Fruit fly (Drosophila melanogaster): ENCODE measurements around the gene CG14086.

Gene CG14086

DNA sequence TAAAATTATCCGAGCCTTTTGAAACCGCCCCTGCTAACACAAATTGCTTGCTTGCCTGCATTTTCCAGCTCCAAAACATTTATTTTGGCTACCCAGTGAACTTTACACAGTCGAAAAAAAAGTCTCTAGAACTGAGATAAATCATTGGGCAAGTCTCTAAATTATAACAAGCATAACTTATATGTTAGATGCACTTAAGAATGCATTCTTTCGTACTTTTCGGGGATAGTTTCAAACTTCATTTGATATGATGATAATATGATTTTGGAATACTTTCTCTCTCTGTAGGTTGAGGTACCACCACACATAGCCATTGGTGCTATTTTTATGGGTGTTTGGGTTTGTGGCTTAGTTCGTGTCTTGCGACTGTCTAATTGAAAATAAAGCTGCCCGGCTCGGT is 39.3 kb downstream of the CG14086 start (continued):
- no peak for TF ChIP-seq CG13287 (GFP tag; IDR thresholded peaks at IDR 0.05; ENCODE audit: partially characterized antibody)
- TF ChIP-seq CG3995 (GFP tag; optimal IDR thresholded peaks at IDR 0.05), result no peak
- TF ChIP-seq CG6689 (GFP tag; IDR thresholded peaks at IDR 0.05), result peak; percentile 40; the same call in 1 of the 2 replicates
- TF ChIP-seq Blimp-1 (GFP tag; optimal IDR thresholded peaks at IDR 0.05), result peak; percentile 63
- no peak for TF ChIP-seq gce (GFP tag; IDR thresholded peaks at IDR 0.05)
- no peak for TF ChIP-seq CG12744 (GFP tag; optimal IDR thresholded peaks at IDR 0.05)
- TF ChIP-seq CG13775 (GFP tag; optimal IDR thresholded peaks at IDR 0.05), result no peak
- TF ChIP-seq Asciz (GFP tag; optimal IDR thresholded peaks at IDR 0.05), result no peak
- no peak for TF ChIP-seq lola (GFP tag; optimal IDR thresholded peaks at IDR 0.05)
- TF ChIP-seq aop (GFP tag; IDR thresholded peaks at IDR 0.05), result no peak
- TF ChIP-seq E2f1 (GFP tag; IDR thresholded peaks at IDR 0.05), result 0 out of 2 replicates have a peak, but pooled peaks have one; percentile 25
- TF ChIP-seq Opbp (GFP tag; IDR thresholded peaks at IDR 0.05; ENCODE audit: partially characterized antibody), result no peak
- 0 out of 3 replicates have a peak, but pooled peaks have one; percentile 25 for TF ChIP-seq tgo (GFP tag; IDR thresholded peaks at IDR 0.05)
- TF ChIP-seq CG12942 (GFP tag; optimal IDR thresholded peaks at IDR 0.05), result no peak
- no peak for TF ChIP-seq unpg (GFP tag; optimal IDR thresholded peaks at IDR 0.05)
- TF ChIP-seq abd-A (tag; optimal IDR thresholded peaks at IDR 0.05), result no peak
- no peak for TF ChIP-seq Nf-YA (GFP tag; IDR thresholded peaks at IDR 0.05)
- TF ChIP-seq amos (GFP tag; IDR thresholded peaks at IDR 0.05; ENCODE audit: partially characterized antibody), result no peak
- TF ChIP-seq GATAe (GFP tag; conservative IDR thresholded peaks at IDR 0.05), result no peak
- no peak for TF ChIP-seq CG4360 (GFP tag; IDR thresholded peaks at IDR 0.05)
- TF ChIP-seq ase (GFP tag; IDR thresholded peaks at IDR 0.05), result peak; percentile 19; the same call in 1 of the 3 replicates
- no peak for TF ChIP-seq Gsc (GFP tag; IDR thresholded peaks at IDR 0.05)
- TF ChIP-seq Ravus (GFP tag; IDR thresholded peaks at IDR 0.05), result no peak
- TF ChIP-seq dan (GFP tag; IDR thresholded peaks at IDR 0.05), result no peak
- no peak for TF ChIP-seq odd (GFP tag; optimal IDR thresholded peaks at IDR 0.05)
- no peak for TF ChIP-seq HLH54F (GFP tag; optimal IDR thresholded peaks at IDR 0.05)
- TF ChIP-seq NFAT (GFP tag; IDR thresholded peaks at IDR 0.05), result no peak
- no peak for TF ChIP-seq CG3065 (GFP tag; optimal IDR thresholded peaks at IDR 0.05)
- no peak for TF ChIP-seq fd102C (GFP tag; optimal IDR thresholded peaks at IDR 0.05)
- no peak for TF ChIP-seq NfI (GFP tag; optimal IDR thresholded peaks at IDR 0.05)
- no peak for TF ChIP-seq Nf-YC (tag; optimal IDR thresholded peaks at IDR 0.05)
- TF ChIP-seq CG4328 (GFP tag; optimal IDR thresholded peaks at IDR 0.05), result no peak
- no peak for TF ChIP-seq hth (optimal IDR thresholded peaks at IDR 0.05)
- no peak for TF ChIP-seq Hr51 (GFP tag; optimal IDR thresholded peaks at IDR 0.05)
- no peak for TF ChIP-seq Neu2 (GFP tag; optimal IDR thresholded peaks at IDR 0.05; ENCODE audit: borderline replicate concordance)
- no peak for TF ChIP-seq Awh (GFP tag; IDR thresholded peaks at IDR 0.05)
- TF ChIP-seq Ssrp (tag; optimal IDR thresholded peaks at IDR 0.05), result no peak
- no peak for TF ChIP-seq Mes4 (GFP tag; optimal IDR thresholded peaks at IDR 0.05)
- TF ChIP-seq bab2 (GFP tag; optimal IDR thresholded peaks at IDR 0.05), result no peak
- TF ChIP-seq CG18011 (GFP tag; optimal IDR thresholded peaks at IDR 0.05), result no peak
- no peak for TF ChIP-seq CG14965 (GFP tag; optimal IDR thresholded peaks at IDR 0.05; ENCODE audit: borderline replicate concordance)
- TF ChIP-seq TFAM (GFP tag; optimal IDR thresholded peaks at IDR 0.05), result no peak
- TF ChIP-seq wor (GFP tag; IDR thresholded peaks at IDR 0.05), result no peak
- TF ChIP-seq vfl (GFP tag; optimal IDR thresholded peaks at IDR 0.05), result no peak
- peak; percentile 54 for TF ChIP-seq Ets65A (GFP tag)
- TF ChIP-seq CG2889 (GFP tag; IDR thresholded peaks at IDR 0.05), result no peak
- TF ChIP-seq HLHmδ (GFP tag; optimal IDR thresholded peaks at IDR 0.05), result no peak
- no peak for TF ChIP-seq Fer2 (tag; optimal IDR thresholded peaks at IDR 0.05)
- no peak for TF ChIP-seq CG17385 (GFP tag; optimal IDR thresholded peaks at IDR 0.05)
- peak; percentile 12; the same call in 1 of the 2 replicates for TF ChIP-seq Ptx1 (GFP tag; IDR thresholded peaks at IDR 0.05)
- TF ChIP-seq CG8281 (tag; optimal IDR thresholded peaks at IDR 0.05), result no peak

All from whole organism, embryonic.